Worm (Caenorhabditis elegans) whole organism, L2 larva: Measurements from ENCODE around the gene wrm-1.
A peak's percentile ranks its signal among the peaks of the same experiment; 100 is the strongest.

Source experiments
- F13H6.1 ChIP-seq: sonication (generic microtip); optimal IDR thresholded peaks from 2 replicates; lab custom pipeline; 2016; ENCODE audit warnings: missing genetic modification characterization, missing compliant biosample characterization
- aly-2 ChIP-seq: fragments of 150-350 bp; optimal IDR thresholded peaks from 2 replicates; lab custom pipeline; 2014; ENCODE audit warnings: missing biosample characterization, missing genetic modification characterization
- fos-1 ChIP-seq: fragments of 150-350 bp; optimal IDR thresholded peaks from 2 replicates; lab custom pipeline; 2014; ENCODE audit warnings: missing biosample characterization, missing genetic modification characterization
- lin-13 ChIP-seq: fragments of 150-350 bp; optimal IDR thresholded peaks from 2 replicates; lab custom pipeline; 2014; ENCODE audit warnings: missing biosample characterization, missing genetic modification reagents, missing genetic modification characterization
- nhr-237 ChIP-seq: fragments of 150-350 bp; optimal IDR thresholded peaks from 2 replicates; lab custom pipeline; 2014; ENCODE audit warnings: missing biosample characterization, missing genetic modification characterization
- nhr-25 ChIP-seq: fragments of 150-350 bp; sonication (generic microtip); optimal IDR thresholded peaks from 3 replicates; lab custom pipeline; 2014; ENCODE audit warnings: missing biosample characterization, missing genetic modification characterization
- nhr-77 ChIP-seq: fragments of 150-350 bp; optimal IDR thresholded peaks from 2 replicates; lab custom pipeline; 2014; ENCODE audit warnings: missing biosample characterization, missing genetic modification characterization
- skn-1 ChIP-seq: sonication (generic microtip); optimal IDR thresholded peaks from 2 replicates; lab custom pipeline; 2017; ENCODE audit warnings: missing biosample characterization, missing genetic modification characterization
- sma-9 ChIP-seq, 2 experiments: fragments of 150-350 bp in 1 of 2; sonication (generic microtip) in 1 of 2; optimal IDR thresholded peaks; 2 replicates each; lab custom pipeline; 2014 to 2016; ENCODE audit warnings: missing genetic modification characterization in 2 of 2, mild to moderate bottlenecking in 1 of 2, missing biosample characterization in 1 of 2, missing compliant biosample characterization in 1 of 2, missing genetic modification reagents in 1 of 2, moderate library complexity in 1 of 2
- snpc-4 ChIP-seq: fragments of 150-350 bp; optimal IDR thresholded peaks from 2 replicates; lab custom pipeline; 2014; ENCODE audit warnings: missing biosample characterization, missing genetic modification characterization

ce11 chrIII:5744579-5744978, 21.9 kb downstream of the wrm-1 start, which contains the start of gene B0244.5:
- TF ChIP-seq nhr-77 (tag; lab: Kevin White, UChicago), result no peak
- peak; percentile 4 for TF ChIP-seq fos-1 (tag; lab: Kevin White, UChicago)
- TF ChIP-seq nhr-25 (tag; lab: Kevin White, UChicago), result no peak
- TF ChIP-seq F13H6.1, result no peak
- TF ChIP-seq snpc-4 (tag; lab: Kevin White, UChicago), result no peak
- no peak for TF ChIP-seq sma-9 (GFP tag; optimal IDR thresholded peaks at IDR 0.05; lab: Kevin White, UChicago)
- TF ChIP-seq sma-9 (tag; optimal IDR thresholded peaks at IDR 0.05; lab: Kevin White, UChicago), result no peak
- no peak for TF ChIP-seq nhr-237 (tag; lab: Kevin White, UChicago)
- no peak for TF ChIP-seq skn-1 (tag; lab: Kevin White, UChicago)
- TF ChIP-seq lin-13, result no peak
- no peak for TF ChIP-seq aly-2 (tag; lab: Kevin White, UChicago)
